Worm (Caenorhabditis elegans) whole organism, mixed stage, embryonic: Measurements from ENCODE around the gene tag-321.

ENCODE experiments used
- M03D4.4 ChIP-seq: sonication (generic microtip); optimal IDR thresholded peaks from 2 replicates; lab custom pipeline; 2017; ENCODE audit warnings: mild to moderate bottlenecking, missing genetic modification characterization, missing compliant biosample characterization
- bed-3 ChIP-seq: fragments of 200-800 bp; sonication (Bioruptor generic); optimal IDR thresholded peaks from 3 replicates; lab custom pipeline; 2018; ENCODE audit warnings: mild to moderate bottlenecking, missing genetic modification characterization, moderate library complexity, missing compliant biosample characterization
- ceh-39 ChIP-seq: fragments of 150-350 bp; optimal IDR thresholded peaks from 2 replicates; lab custom pipeline; 2014; ENCODE audit warnings: missing biosample characterization, missing genetic modification characterization
- ceh-43 ChIP-seq: fragments of 200-800 bp; sonication (Bioruptor generic); optimal IDR thresholded peaks from 2 replicates; lab custom pipeline; 2018; ENCODE audit warnings: mild to moderate bottlenecking, missing genetic modification characterization, moderate library complexity, missing compliant biosample characterization
- ceh-83 ChIP-seq: fragments of 200-800 bp; sonication (Bioruptor generic); optimal IDR thresholded peaks from 2 replicates; lab custom pipeline; 2018; ENCODE audit warnings: mild to moderate bottlenecking, missing genetic modification characterization, missing compliant biosample characterization
- ces-1 ChIP-seq: fragments of 150-350 bp; optimal IDR thresholded peaks from 2 replicates; lab custom pipeline; 2014; ENCODE audit warnings: missing biosample characterization, missing genetic modification reagents, missing genetic modification characterization
- cnd-1 ChIP-seq: fragments of 200-800 bp; sonication (Bioruptor generic); optimal IDR thresholded peaks from 2 replicates; lab custom pipeline; 2018; ENCODE audit warnings: mild to moderate bottlenecking, missing genetic modification characterization, missing compliant biosample characterization
- elt-1 ChIP-seq: sonication (generic microtip); optimal IDR thresholded peaks from 2 replicates; lab custom pipeline; 2017; ENCODE audit warnings: missing genetic modification characterization, mild to moderate bottlenecking, missing compliant biosample characterization, antibody characterized with exemption, moderate library complexity, borderline replicate concordance; ENCODE audit not compliant: insufficient read depth
- elt-3 ChIP-seq: fragments of 150-350 bp; optimal IDR thresholded peaks from 2 replicates; lab custom pipeline; 2014; ENCODE audit warnings: missing biosample characterization, missing genetic modification characterization
- flh-1 ChIP-seq: fragments of 200-800 bp; sonication (Bioruptor generic); optimal IDR thresholded peaks from 2 replicates; lab custom pipeline; 2018; ENCODE audit warnings: mild to moderate bottlenecking, missing genetic modification characterization, moderate library complexity, missing compliant biosample characterization
- ham-2 ChIP-seq: fragments of 200-800 bp; sonication (Bioruptor generic); optimal IDR thresholded peaks from 2 replicates; lab custom pipeline; 2018; ENCODE audit warnings: mild to moderate bottlenecking, missing genetic modification characterization, missing compliant biosample characterization
- hlh-1 ChIP-seq: fragments of 150-350 bp; optimal IDR thresholded peaks from 2 replicates; lab custom pipeline; 2014; ENCODE audit warnings: missing biosample characterization, missing genetic modification reagents, missing genetic modification characterization
- lin-13 ChIP-seq: fragments of 150-350 bp; optimal IDR thresholded peaks from 2 replicates; lab custom pipeline; 2014; ENCODE audit warnings: missing biosample characterization, missing genetic modification characterization
- mab-5 ChIP-seq: fragments of 150-350 bp; optimal IDR thresholded peaks from 2 replicates; lab custom pipeline; 2014; ENCODE audit warnings: missing biosample characterization, missing genetic modification characterization
- mep-1 ChIP-seq: fragments of 150-350 bp; optimal IDR thresholded peaks from 2 replicates; lab custom pipeline; 2017; ENCODE audit warnings: missing biosample characterization, missing genetic modification reagents, missing genetic modification characterization, inconsistent platforms
- mls-2 ChIP-seq: sonication (generic microtip); optimal IDR thresholded peaks from 2 replicates; lab custom pipeline; 2016; ENCODE audit warnings: mild to moderate bottlenecking, missing genetic modification characterization, moderate library complexity, missing compliant biosample characterization
- nhr-12 ChIP-seq: fragments of 150-350 bp; optimal IDR thresholded peaks from 2 replicates; lab custom pipeline; 2014; ENCODE audit warnings: missing biosample characterization, missing genetic modification characterization
- nhr-2 ChIP-seq: fragments of 150-350 bp; optimal IDR thresholded peaks from 2 replicates; lab custom pipeline; 2014; ENCODE audit warnings: missing biosample characterization, missing genetic modification characterization
- nhr-28 ChIP-seq: fragments of 150-350 bp; optimal IDR thresholded peaks from 2 replicates; lab custom pipeline; 2014; ENCODE audit warnings: missing biosample characterization, missing genetic modification characterization
- pha-4 ChIP-seq: fragments of 150-350 bp; optimal IDR thresholded peaks from 2 replicates; lab custom pipeline; 2018; ENCODE audit warnings: missing biosample characterization, missing genetic modification reagents, missing genetic modification characterization
- sem-2 ChIP-seq: fragments of 200-800 bp; sonication (Bioruptor generic); optimal IDR thresholded peaks from 2 replicates; lab custom pipeline; 2018; ENCODE audit warnings: mild to moderate bottlenecking, missing genetic modification characterization, missing compliant biosample characterization
- sptf-1 ChIP-seq: sonication (generic microtip); optimal IDR thresholded peaks from 2 replicates; lab custom pipeline; 2017; ENCODE audit warnings: mild to moderate bottlenecking, missing genetic modification characterization, moderate library complexity, missing compliant biosample characterization
- tbx-8 ChIP-seq: fragments of 200-800 bp; sonication (Bioruptor generic); optimal IDR thresholded peaks from 2 replicates; lab custom pipeline; 2018; ENCODE audit warnings: mild to moderate bottlenecking, missing genetic modification characterization, moderate library complexity, missing compliant biosample characterization
- unc-120 ChIP-seq: sonication (generic microtip); optimal IDR thresholded peaks from 2 replicates; lab custom pipeline; 2017; ENCODE audit warnings: missing genetic modification characterization, missing compliant biosample characterization; ENCODE audit not compliant: poor library complexity, severe bottlenecking
- unc-62 ChIP-seq: fragments of 150-350 bp; optimal IDR thresholded peaks from 2 replicates; lab custom pipeline; 2014; ENCODE audit warnings: missing biosample characterization, missing genetic modification reagents, missing genetic modification characterization
- zip-8 ChIP-seq: fragments of 150-350 bp; optimal IDR thresholded peaks from 2 replicates; lab custom pipeline; 2014; ENCODE audit warnings: missing biosample characterization, missing genetic modification characterization

Gene tag-321

ce11 chrIV:7822524-7822923 is 38.9 kb upstream of the tag-321 start, which contains the start of gene T14A8.2:
TSS of gene T14A8.2 (minus strand) at chrIV:7822624.
- TF ChIP-seq cnd-1 (tag; lab: Kevin White, UChicago) = no peak
- no peak for TF ChIP-seq flh-1
- no peak for TF ChIP-seq zip-8
- TF ChIP-seq tbx-8 (GFP tag; lab: Kevin White, UChicago) = no peak
- no peak for TF ChIP-seq bed-3 (GFP tag; lab: Kevin White, UChicago)
- TF ChIP-seq, all 35 proteins: peak for 0

ce11 chrIV:7817852-7818251 is 34.2 kb upstream of the tag-321 start, which contains the start of gene ric-3:
TSS of gene ric-3 (plus strand) at chrIV:7818251.
- TF ChIP-seq ceh-39 (tag; lab: Kevin White, UChicago) (no peak), nhr-28 (tag; lab: Kevin White, UChicago) (no peak), elt-3 (tag; lab: Kevin White, UChicago) (peak; percentile 9), mep-1 (tag; lab: Kevin White, UChicago) (peak; percentile 29), ham-2 (GFP tag; lab: Kevin White, UChicago) (peak; percentile 6), nhr-2 (no peak), unc-120 (tag; lab: Kevin White, UChicago) (peak; percentile 72), ces-1 (GFP tag; lab: Kevin White, UChicago) (peak; percentile 84), unc-62 (GFP tag; lab: Kevin White, UChicago) (peak; percentile 60), hlh-1 (tag; lab: Kevin White, UChicago) (peak; percentile 60), mab-5 (no peak)
- TF ChIP-seq, all 35 proteins: peak for 7

- TF ChIP-seq hlh-1 (tag; lab: Kevin White, UChicago) = peak; percentile 44
- peak; percentile 30 for TF ChIP-seq ceh-43 (GFP tag; lab: Kevin White, UChicago)
- TF ChIP-seq mep-1 (tag; lab: Kevin White, UChicago) = peak; percentile 9
- no peak for TF ChIP-seq pha-4 (tag; lab: Kevin White, UChicago)
Observed at ce11 chrIV:7816402-7817102, 32.9 kb upstream of the tag-321 start.

- TF ChIP-seq unc-62 (GFP tag; lab: Kevin White, UChicago) = peak; percentile 36
- TF ChIP-seq nhr-28 (tag; lab: Kevin White, UChicago) = no peak
- TF ChIP-seq ces-1 (GFP tag; lab: Kevin White, UChicago) = peak; percentile 83
- TF ChIP-seq nhr-12 (tag; lab: Kevin White, UChicago) = no peak
- TF ChIP-seq mls-2 (tag; lab: Kevin White, UChicago) = no peak
- TF ChIP-seq mep-1 (tag; lab: Kevin White, UChicago) = no peak
- no peak for TF ChIP-seq M03D4.4 (tag; lab: Kevin White, UChicago)
Observed at ce11 chrIV:7815683-7816183, 32.1 kb upstream of the tag-321 start, which contains the start of gene cdgs-1. TSS of gene cdgs-1 (minus strand) at chrIV:7815733.

ce11 chrIV:7812709-7813108 is 29.1 kb upstream of the tag-321 start, which contains the start of gene zgpa-1:
TSS of gene zgpa-1 (minus strand) at chrIV:7812809.
- no peak for TF ChIP-seq ceh-83 (GFP tag; lab: Kevin White, UChicago)

ce11 chrIV:7808583-7808982 is 24.9 kb upstream of the tag-321 start, which contains the start of gene C33H5.1:
TSS of gene C33H5.1 (plus strand) at chrIV:7808912.
- TF ChIP-seq elt-1 (tag; lab: Kevin White, UChicago) (peak; percentile 88), ham-2 (GFP tag; lab: Kevin White, UChicago) (no peak), pha-4 (tag; lab: Kevin White, UChicago) (no peak), ceh-83 (GFP tag; lab: Kevin White, UChicago) (no peak), lin-13 (tag; lab: Kevin White, UChicago) (no peak), sptf-1 (no peak), sem-2 (no peak)
